Fruit fly (Drosophila melanogaster): Measurements from ENCODE around the gene CG34404.

DNA sequence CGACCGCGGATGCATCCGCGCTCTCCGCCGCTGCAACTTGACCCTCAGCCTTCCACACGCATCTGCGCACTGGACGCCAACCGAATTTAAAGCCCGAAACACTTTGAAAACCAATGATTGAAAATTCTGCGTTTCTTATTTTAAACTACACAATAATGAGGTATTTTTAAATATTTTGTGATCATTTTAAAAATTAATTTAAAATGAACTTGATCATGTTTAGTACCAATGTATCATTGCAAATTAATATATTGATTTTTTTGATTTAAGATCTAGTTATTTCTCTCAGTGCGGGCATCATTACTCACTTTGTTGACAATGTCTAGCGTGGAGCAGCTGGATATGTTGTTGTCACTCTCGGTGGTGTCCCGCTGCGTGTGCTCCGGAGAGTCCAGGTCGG is 626 bp downstream of the CG34404 start:
- TF ChIP-seq Ets98B (GFP tag; IDR thresholded peaks at IDR 0.05) (peak; percentile 41), CG17806 (tag; optimal IDR thresholded peaks at IDR 0.05) (peak; percentile 55)
